Fruit fly (Drosophila melanogaster): ENCODE data around the gene Cpr97Ea.

dm6 chr3R:27100930-27101329 lies 13.4 kb upstream of the Cpr97Ea start, which contains the start of gene Jhbp11:
- TF ChIP-seq Myc (optimal IDR thresholded peaks at IDR 0.05) (no peak), ttk (optimal IDR thresholded peaks at IDR 0.05) (no peak), h (optimal IDR thresholded peaks at IDR 0.05) (no peak), psq (optimal IDR thresholded peaks at IDR 0.05) (no peak), insv (optimal IDR thresholded peaks at IDR 0.05) (no peak)

All from Kc167 (cell line).